Worm (Caenorhabditis elegans) whole organism, late embryonic: ENCODE measurements around the gene T24A6.17.

Experiments used
- ama-1 ChIP-seq: fragments of 150-350 bp; optimal IDR thresholded peaks from 2 replicates; lab custom pipeline; 2014
- ceh-14 ChIP-seq: sonication (generic microtip); optimal IDR thresholded peaks from 2 replicates; lab custom pipeline; 2016; ENCODE audit warnings: missing genotype, missing genetic modification characterization, missing compliant biosample characterization
- ceh-2 ChIP-seq: sonication (generic microtip); optimal IDR thresholded peaks from 2 replicates; lab custom pipeline; 2016; ENCODE audit warnings: missing genotype, missing genetic modification characterization, missing compliant biosample characterization
- ceh-24 ChIP-seq: sonication (generic microtip); optimal IDR thresholded peaks from 2 replicates; lab custom pipeline; 2016; ENCODE audit warnings: mild to moderate bottlenecking, missing genetic modification characterization, missing compliant biosample characterization
- ceh-48 ChIP-seq: sonication (generic microtip); optimal IDR thresholded peaks from 2 replicates; lab custom pipeline; 2016; ENCODE audit warnings: missing genetic modification characterization, inconsistent platforms, missing compliant biosample characterization
- dmd-4 ChIP-seq: sonication (generic microtip); optimal IDR thresholded peaks from 2 replicates; lab custom pipeline; 2016; ENCODE audit warnings: borderline replicate concordance, missing genetic modification characterization, missing compliant biosample characterization
- hlh-30 ChIP-seq: sonication (generic microtip); optimal IDR thresholded peaks from 2 replicates; lab custom pipeline; 2017; ENCODE audit warnings: antibody characterized with exemption, missing genetic modification characterization, missing compliant biosample characterization; ENCODE audit not compliant: insufficient read depth
- lin-11 ChIP-seq: fragments of 200-800 bp; sonication (Bioruptor generic); optimal IDR thresholded peaks from 2 replicates; lab custom pipeline; 2018; ENCODE audit warnings: mild to moderate bottlenecking, missing genetic modification characterization, missing compliant biosample characterization
- pat-9 ChIP-seq: fragments of 200-800 bp; sonication (Bioruptor generic); optimal IDR thresholded peaks from 2 replicates; lab custom pipeline; 2018; ENCODE audit warnings: mild to moderate bottlenecking, missing genetic modification characterization, moderate library complexity, missing compliant biosample characterization

- TF ChIP-seq dmd-4 (tag; lab: Kevin White, UChicago) (no peak), ceh-14 (tag; lab: Kevin White, UChicago) (no peak), ceh-24 (no peak), pat-9 (tag; lab: Kevin White, UChicago) (no peak), lin-11 (tag; lab: Kevin White, UChicago) (no peak), ama-1 (lab: Kevin White, UChicago) (no peak), ceh-2 (no peak), hlh-30 (tag; lab: Kevin White, UChicago) (no peak), ceh-48 (no peak)
Measured at ce11 chrV:3579248-3579647, 15.0 kb upstream of the T24A6.17 start.
